Worm (Caenorhabditis elegans): ENCODE data around the gene dcaf-1.

Gene dcaf-1

DNA sequence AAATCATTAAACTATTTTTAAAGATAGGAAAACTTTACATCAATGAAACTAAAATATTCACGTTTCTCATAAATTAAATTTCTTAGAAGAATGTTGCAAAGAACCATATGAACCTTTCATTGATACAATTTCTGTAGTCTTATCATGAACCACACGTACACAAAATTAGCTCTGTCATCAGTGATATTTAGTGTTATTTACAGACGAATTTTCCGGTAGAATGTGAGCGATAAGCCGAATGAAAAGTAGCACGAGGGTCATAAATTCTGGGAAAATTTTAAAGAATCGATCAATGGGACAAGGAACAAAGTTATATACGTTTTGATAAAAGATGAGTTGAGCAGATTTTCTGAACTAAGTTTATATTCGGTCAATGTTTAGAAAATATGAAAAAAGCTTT lies 30.0 kb downstream of the dcaf-1 start (continued):
- no peak for TF ChIP-seq ceh-44 (GFP tag; IDR thresholded peaks at IDR 0.05)
- no peak for TF ChIP-seq zip-11 (GFP tag; IDR thresholded peaks at IDR 0.05)
- TF ChIP-seq zfp-3 (GFP tag; conservative IDR thresholded peaks at IDR 0.05) = no peak
- no peak for TF ChIP-seq dpl-1 (GFP tag; optimal IDR thresholded peaks at IDR 0.05)
- no peak for TF ChIP-seq Y48G9A.11 (GFP tag; IDR thresholded peaks at IDR 0.05)
- TF ChIP-seq unc-130 (GFP tag; optimal IDR thresholded peaks at IDR 0.05) = no peak
- no peak for TF ChIP-seq fkh-10 (GFP tag; optimal IDR thresholded peaks at IDR 0.05)
- no peak for TF ChIP-seq sdz-12 (GFP tag; optimal IDR thresholded peaks at IDR 0.05)
- no peak for TF ChIP-seq lim-7 (GFP tag; IDR thresholded peaks at IDR 0.05)
- TF ChIP-seq nhr-77 (tag; optimal IDR thresholded peaks at IDR 0.05) = peak; percentile 65
- no peak for TF ChIP-seq nhr-41 (GFP tag; IDR thresholded peaks at IDR 0.05)
- TF ChIP-seq lin-29 (GFP tag; IDR thresholded peaks at IDR 0.05) = no peak
- TF ChIP-seq tra-1 (GFP tag; IDR thresholded peaks at IDR 0.05) = no peak
- no peak for TF ChIP-seq ceh-20 (GFP tag; IDR thresholded peaks at IDR 0.05)
- TF ChIP-seq F44E2.7 (GFP tag; IDR thresholded peaks at IDR 0.05) = no peak
- TF ChIP-seq php-3 (GFP tag; IDR thresholded peaks at IDR 0.05) = peak; percentile 85
- TF ChIP-seq dve-1 (tag; optimal IDR thresholded peaks at IDR 0.05; ENCODE audit: insufficient read depth) = peak; percentile 89
- TF ChIP-seq lin-38 (GFP tag; IDR thresholded peaks at IDR 0.05) = no peak
- no peak for TF ChIP-seq aly-2 (tag; optimal IDR thresholded peaks at IDR 0.05)
- TF ChIP-seq saeg-2 (GFP tag; IDR thresholded peaks at IDR 0.05) = no peak
- no peak for TF ChIP-seq nhr-76 (tag; optimal IDR thresholded peaks at IDR 0.05)
- TF ChIP-seq nhr-48 (tag; optimal IDR thresholded peaks at IDR 0.05) = peak; percentile 27
- TF ChIP-seq dmd-8 (GFP tag; IDR thresholded peaks at IDR 0.05) = no peak
- no peak for TF ChIP-seq ama-1 (optimal IDR thresholded peaks at IDR 0.05)
- no peak for TF ChIP-seq duxl-1 (tag; optimal IDR thresholded peaks at IDR 0.05; ENCODE audit: poor library complexity)
- no peak for TF ChIP-seq egl-43 (GFP tag; IDR thresholded peaks at IDR 0.05)
- peak; percentile 75 for TF ChIP-seq hlh-11 (tag; optimal IDR thresholded peaks at IDR 0.05)
- TF ChIP-seq lin-15B (tag; optimal IDR thresholded peaks at IDR 0.05) = no peak
- no peak for TF ChIP-seq ceh-62 (tag; optimal IDR thresholded peaks at IDR 0.05)
- TF ChIP-seq tag-97 (GFP tag; IDR thresholded peaks at IDR 0.05) = no peak
- TF ChIP-seq dmd-9 (GFP tag; IDR thresholded peaks at IDR 0.05) = no peak
- TF ChIP-seq ztf-11 (tag; optimal IDR thresholded peaks at IDR 0.05) = no peak
- no peak for TF ChIP-seq arid-1 (GFP tag; conservative IDR thresholded peaks at IDR 0.05)
- no peak for TF ChIP-seq D1046.2 (GFP tag; IDR thresholded peaks at IDR 0.05)
- peak; percentile 81 for TF ChIP-seq nhr-10 (tag; optimal IDR thresholded peaks at IDR 0.05)
- 0 out of 2 replicates have a peak, but pooled peaks have one; percentile 47 for TF ChIP-seq lin-1 (GFP tag; IDR thresholded peaks at IDR 0.05)
- no peak for TF ChIP-seq ces-1 (GFP tag; optimal IDR thresholded peaks at IDR 0.05)
- no peak for TF ChIP-seq madf-9 (GFP tag; conservative IDR thresholded peaks at IDR 0.05)
- no peak for TF ChIP-seq daf-19 (GFP tag; conservative IDR thresholded peaks at IDR 0.05)
- TF ChIP-seq Y5F2A.4 (GFP tag; optimal IDR thresholded peaks at IDR 0.05) = no peak
- TF ChIP-seq fos-1 (tag; optimal IDR thresholded peaks at IDR 0.05) = no peak
- no peak for TF ChIP-seq pha-4 (GFP tag; IDR thresholded peaks at IDR 0.05)
- no peak for TF ChIP-seq pha-4 (tag; optimal IDR thresholded peaks at IDR 0.05)
- no peak for TF ChIP-seq ceh-28 (tag; optimal IDR thresholded peaks at IDR 0.05)
- TF ChIP-seq aha-1 (tag) = no peak
- TF ChIP-seq hif-1 (tag; optimal IDR thresholded peaks at IDR 0.05) = peak in 1 of 2 experiments; percentile 35
- TF ChIP-seq ZK337.2 (GFP tag; IDR thresholded peaks at IDR 0.05) = no peak
- no peak for TF ChIP-seq daf-8 (GFP tag; IDR thresholded peaks at IDR 0.05)
- no peak for TF ChIP-seq nhr-42 (GFP tag; IDR thresholded peaks at IDR 0.05)
- no peak for TF ChIP-seq lsy-2 (tag; optimal IDR thresholded peaks at IDR 0.05)
- TF ChIP-seq attf-4 (tag; optimal IDR thresholded peaks at IDR 0.05) = no peak
- no peak for TF ChIP-seq nhr-6 (tag; optimal IDR thresholded peaks at IDR 0.05)
- TF ChIP-seq hmg-1.1 (GFP tag; IDR thresholded peaks at IDR 0.05) = no peak
